Worm (Caenorhabditis elegans) whole organism, L3 larva: ENCODE measurements around the gene Y51A2A.12.

ENCODE experiments used
- daf-12 ChIP-seq: fragments of 150-350 bp; optimal IDR thresholded peaks from 2 replicates; lab custom pipeline; 2014; ENCODE audit warnings: missing biosample characterization, missing genetic modification reagents, missing genetic modification characterization
- egl-27 ChIP-seq: sonication (generic microtip); optimal IDR thresholded peaks from 4 replicates; lab custom pipeline; 2017; ENCODE audit warnings: missing biosample characterization, missing genetic modification reagents, missing genetic modification characterization
- fkh-10 ChIP-seq: sonication (generic microtip); optimal IDR thresholded peaks from 2 replicates; lab custom pipeline; 2017; ENCODE audit warnings: missing biosample characterization, missing genetic modification reagents, missing genetic modification characterization
- nhr-23 ChIP-seq: fragments of 150-350 bp; optimal IDR thresholded peaks from 2 replicates; lab custom pipeline; 2014; ENCODE audit warnings: missing biosample characterization, missing genetic modification reagents, missing genetic modification characterization
- nhr-237 ChIP-seq: fragments of 150-350 bp; optimal IDR thresholded peaks from 2 replicates; lab custom pipeline; 2014; ENCODE audit warnings: missing biosample characterization, missing genetic modification characterization
- unc-62 ChIP-seq: fragments of 150-350 bp; sonication (generic microtip); optimal IDR thresholded peaks from 4 replicates; lab custom pipeline; 2014; ENCODE audit warnings: missing biosample characterization, missing genetic modification reagents, missing genetic modification characterization
- ztf-11 ChIP-seq: fragments of 150-350 bp; optimal IDR thresholded peaks from 2 replicates; lab custom pipeline; 2014; ENCODE audit warnings: missing biosample characterization, missing genetic modification characterization

ce11 chrV:18298506-18298905 is 6.1 kb downstream of the Y51A2A.12 start, which contains the start of gene Y51A2A.5:
- no peak for TF ChIP-seq nhr-237 (tag; lab: Kevin White, UChicago)
- TF ChIP-seq nhr-23 (tag; lab: Kevin White, UChicago), result no peak
- TF ChIP-seq egl-27 (tag; lab: Kevin White, UChicago), result no peak
- TF ChIP-seq daf-12 (tag; lab: Kevin White, UChicago), result no peak
- TF ChIP-seq fkh-10, result no peak
- TF ChIP-seq unc-62, result no peak
- TF ChIP-seq ztf-11, result no peak
